Worm (Caenorhabditis elegans) whole organism, mixed stage, embryonic: ENCODE results near the gene spp-7.

ENCODE experiments used
- M03D4.4 ChIP-seq: sonication (generic microtip); optimal IDR thresholded peaks from 2 replicates; lab custom pipeline; 2017; ENCODE audit warnings: mild to moderate bottlenecking, missing genetic modification characterization, missing compliant biosample characterization
- bed-3 ChIP-seq: fragments of 200-800 bp; sonication (Bioruptor generic); optimal IDR thresholded peaks from 3 replicates; lab custom pipeline; 2018; ENCODE audit warnings: mild to moderate bottlenecking, missing genetic modification characterization, moderate library complexity, missing compliant biosample characterization
- blmp-1 ChIP-seq: fragments of 150-350 bp; optimal IDR thresholded peaks from 2 replicates; lab custom pipeline; 2014; ENCODE audit warnings: missing biosample characterization, missing genetic modification characterization
- ceh-83 ChIP-seq: fragments of 200-800 bp; sonication (Bioruptor generic); optimal IDR thresholded peaks from 2 replicates; lab custom pipeline; 2018; ENCODE audit warnings: mild to moderate bottlenecking, missing genetic modification characterization, missing compliant biosample characterization
- ces-1 ChIP-seq: fragments of 150-350 bp; optimal IDR thresholded peaks from 2 replicates; lab custom pipeline; 2014; ENCODE audit warnings: missing biosample characterization, missing genetic modification reagents, missing genetic modification characterization
- drap-1 ChIP-seq: fragments of 200-800 bp; sonication (Bioruptor generic); optimal IDR thresholded peaks from 3 replicates; lab custom pipeline; 2018; ENCODE audit warnings: mild to moderate bottlenecking, missing genetic modification characterization, missing compliant biosample characterization
- elt-1 ChIP-seq: sonication (generic microtip); optimal IDR thresholded peaks from 2 replicates; lab custom pipeline; 2017; ENCODE audit warnings: missing genetic modification characterization, mild to moderate bottlenecking, missing compliant biosample characterization, antibody characterized with exemption, moderate library complexity, borderline replicate concordance; ENCODE audit not compliant: insufficient read depth
- flh-1 ChIP-seq: fragments of 200-800 bp; sonication (Bioruptor generic); optimal IDR thresholded peaks from 2 replicates; lab custom pipeline; 2018; ENCODE audit warnings: mild to moderate bottlenecking, missing genetic modification characterization, moderate library complexity, missing compliant biosample characterization
- ham-2 ChIP-seq: fragments of 200-800 bp; sonication (Bioruptor generic); optimal IDR thresholded peaks from 2 replicates; lab custom pipeline; 2018; ENCODE audit warnings: mild to moderate bottlenecking, missing genetic modification characterization, missing compliant biosample characterization
- hlh-1 ChIP-seq: fragments of 150-350 bp; optimal IDR thresholded peaks from 2 replicates; lab custom pipeline; 2014; ENCODE audit warnings: missing biosample characterization, missing genetic modification reagents, missing genetic modification characterization
- lin-13 ChIP-seq: fragments of 150-350 bp; optimal IDR thresholded peaks from 2 replicates; lab custom pipeline; 2014; ENCODE audit warnings: missing biosample characterization, missing genetic modification characterization
- lin-32 ChIP-seq: fragments of 200-800 bp; sonication (Bioruptor generic); optimal IDR thresholded peaks from 2 replicates; lab custom pipeline; 2018; ENCODE audit warnings: mild to moderate bottlenecking, missing genetic modification characterization, missing compliant biosample characterization
- lsy-2 ChIP-seq: fragments of 150-350 bp; optimal IDR thresholded peaks from 2 replicates; lab custom pipeline; 2014; ENCODE audit warnings: missing biosample characterization, missing genetic modification characterization
- mab-5 ChIP-seq: fragments of 150-350 bp; optimal IDR thresholded peaks from 2 replicates; lab custom pipeline; 2014; ENCODE audit warnings: missing biosample characterization, missing genetic modification characterization
- mep-1 ChIP-seq: fragments of 150-350 bp; optimal IDR thresholded peaks from 2 replicates; lab custom pipeline; 2017; ENCODE audit warnings: missing biosample characterization, missing genetic modification reagents, missing genetic modification characterization, inconsistent platforms
- mls-2 ChIP-seq: sonication (generic microtip); optimal IDR thresholded peaks from 2 replicates; lab custom pipeline; 2016; ENCODE audit warnings: mild to moderate bottlenecking, missing genetic modification characterization, moderate library complexity, missing compliant biosample characterization
- nhr-12 ChIP-seq: fragments of 150-350 bp; optimal IDR thresholded peaks from 2 replicates; lab custom pipeline; 2014; ENCODE audit warnings: missing biosample characterization, missing genetic modification characterization
- nhr-2 ChIP-seq: fragments of 150-350 bp; optimal IDR thresholded peaks from 2 replicates; lab custom pipeline; 2014; ENCODE audit warnings: missing biosample characterization, missing genetic modification characterization
- nhr-237 ChIP-seq: fragments of 150-350 bp; optimal IDR thresholded peaks from 2 replicates; lab custom pipeline; 2014; ENCODE audit warnings: missing biosample characterization, missing genetic modification characterization
- nhr-28 ChIP-seq: fragments of 150-350 bp; optimal IDR thresholded peaks from 2 replicates; lab custom pipeline; 2014; ENCODE audit warnings: missing biosample characterization, missing genetic modification characterization
- nhr-76 ChIP-seq: sonication (generic microtip); optimal IDR thresholded peaks from 2 replicates; lab custom pipeline; 2017; ENCODE audit warnings: missing biosample characterization, missing genetic modification characterization
- pha-4 ChIP-seq: fragments of 150-350 bp; optimal IDR thresholded peaks from 2 replicates; lab custom pipeline; 2018; ENCODE audit warnings: missing biosample characterization, missing genetic modification reagents, missing genetic modification characterization
- sem-2 ChIP-seq: fragments of 200-800 bp; sonication (Bioruptor generic); optimal IDR thresholded peaks from 2 replicates; lab custom pipeline; 2018; ENCODE audit warnings: mild to moderate bottlenecking, missing genetic modification characterization, missing compliant biosample characterization
- snpc-4 ChIP-seq: fragments of 150-350 bp; optimal IDR thresholded peaks from 2 replicates; lab custom pipeline; 2014; ENCODE audit warnings: missing biosample characterization, missing genetic modification characterization
- tbx-8 ChIP-seq: fragments of 200-800 bp; sonication (Bioruptor generic); optimal IDR thresholded peaks from 2 replicates; lab custom pipeline; 2018; ENCODE audit warnings: mild to moderate bottlenecking, missing genetic modification characterization, moderate library complexity, missing compliant biosample characterization
- unc-120 ChIP-seq: sonication (generic microtip); optimal IDR thresholded peaks from 2 replicates; lab custom pipeline; 2017; ENCODE audit warnings: missing genetic modification characterization, missing compliant biosample characterization; ENCODE audit not compliant: poor library complexity, severe bottlenecking
- unc-39 ChIP-seq: fragments of 150-350 bp; optimal IDR thresholded peaks from 2 replicates; lab custom pipeline; 2014; ENCODE audit warnings: missing biosample characterization, missing genetic modification characterization
- unc-62 ChIP-seq: fragments of 150-350 bp; optimal IDR thresholded peaks from 2 replicates; lab custom pipeline; 2014; ENCODE audit warnings: missing biosample characterization, missing genetic modification reagents, missing genetic modification characterization
- ztf-11 ChIP-seq: fragments of 150-350 bp; optimal IDR thresholded peaks from 2 replicates; lab custom pipeline; 2014; ENCODE audit warnings: missing biosample characterization, missing genetic modification characterization

spp-7 gene

DNA sequence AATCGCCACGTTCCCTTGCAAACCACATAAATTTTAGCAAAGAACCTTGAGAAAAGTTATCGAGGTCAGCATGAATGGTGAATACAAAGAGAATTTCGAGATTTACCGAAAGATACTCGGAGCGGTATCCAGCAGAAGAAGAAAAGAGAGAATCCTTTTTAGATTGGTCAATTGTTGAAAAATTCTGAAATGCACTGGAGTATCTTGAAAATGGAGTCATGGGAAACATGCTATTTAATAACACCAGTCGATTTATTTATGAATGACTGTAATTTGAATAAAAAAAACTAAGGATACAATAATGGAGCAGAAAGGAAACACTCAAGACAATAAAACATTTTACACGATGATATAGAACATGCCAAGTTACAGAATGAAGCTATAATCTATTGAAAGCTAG is 25.6 kb downstream of the spp-7 start:
- no peak for TF ChIP-seq hlh-1 (tag; lab: Kevin White, UChicago)
- TF ChIP-seq ceh-83 (GFP tag; lab: Kevin White, UChicago), result no peak
- no peak for TF ChIP-seq nhr-2 (tag; lab: Kevin White, UChicago)
- no peak for TF ChIP-seq lsy-2 (tag; lab: Kevin White, UChicago)
- TF ChIP-seq bed-3 (GFP tag; lab: Kevin White, UChicago), result no peak
- TF ChIP-seq unc-62 (GFP tag; lab: Kevin White, UChicago), result no peak
- no peak for TF ChIP-seq ztf-11 (tag; lab: Kevin White, UChicago)
- TF ChIP-seq flh-1 (GFP tag; lab: Kevin White, UChicago), result no peak

- no peak for TF ChIP-seq nhr-28 (tag; lab: Kevin White, UChicago)
Measured at ce11 chrIV:5388477-5389065, 27.0 kb downstream of the spp-7 start, which contains the start of gene elo-6. Gene elo-6 (minus strand): TSS chrIV:5388559.

- TF ChIP-seq flh-1 (GFP tag; lab: Kevin White, UChicago) (no peak), ham-2 (GFP tag; lab: Kevin White, UChicago) (no peak), sem-2 (no peak)
Measured at ce11 chrIV:5385020-5385419, 30.6 kb downstream of the spp-7 start, which contains the start of gene F41H10.12. Gene F41H10.12 (plus strand): TSS chrIV:5385320.

DNA sequence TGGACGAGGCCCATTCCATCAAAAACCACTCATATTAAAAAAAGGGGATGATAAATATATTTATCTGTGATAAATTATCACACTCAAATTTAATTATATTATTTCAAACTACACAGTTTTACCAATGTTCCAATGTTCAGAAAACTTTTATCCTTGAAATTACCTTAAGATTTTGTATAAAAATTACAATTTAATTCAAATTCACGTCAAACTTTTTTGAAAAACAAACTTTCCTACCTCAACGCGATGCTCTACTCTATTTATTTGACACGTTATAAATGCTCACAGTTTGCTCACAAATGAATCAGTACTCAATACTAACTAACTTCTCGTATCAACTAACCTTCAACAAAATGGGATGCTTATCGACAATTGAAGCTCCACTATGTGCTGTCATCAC is 33.0 kb downstream of the spp-7 start, which contains the start of gene F41H10.1:
F41H10.1 (plus strand) TSS at position 301 of the 400 bp plus-strand sequence.
- no peak for TF ChIP-seq snpc-4 (tag; lab: Kevin White, UChicago)
- no peak for TF ChIP-seq nhr-237
- no peak for TF ChIP-seq M03D4.4 (tag; lab: Kevin White, UChicago)
- TF ChIP-seq lsy-2 (tag; lab: Kevin White, UChicago), result no peak
- no peak for TF ChIP-seq unc-120 (tag; lab: Kevin White, UChicago)
- TF ChIP-seq ham-2 (GFP tag; lab: Kevin White, UChicago), result no peak
- no peak for TF ChIP-seq bed-3 (GFP tag; lab: Kevin White, UChicago)
- no peak for TF ChIP-seq blmp-1 (tag; lab: Kevin White, UChicago)
- TF ChIP-seq pha-4, result no peak
- TF ChIP-seq mab-5, result no peak
- TF ChIP-seq mep-1 (tag; lab: Kevin White, UChicago), result no peak

- no peak for TF ChIP-seq ceh-83 (GFP tag; lab: Kevin White, UChicago)
- no peak for TF ChIP-seq lin-13 (tag; lab: Kevin White, UChicago)
- TF ChIP-seq blmp-1 (tag; lab: Kevin White, UChicago), result no peak
- no peak for TF ChIP-seq drap-1 (GFP tag; lab: Kevin White, UChicago)
- no peak for TF ChIP-seq mls-2 (tag; lab: Kevin White, UChicago)
- TF ChIP-seq flh-1 (GFP tag; lab: Kevin White, UChicago), result no peak
- no peak for TF ChIP-seq elt-1 (tag; lab: Kevin White, UChicago)
Measured at ce11 chrIV:5381334-5381733, 34.3 kb downstream of the spp-7 start, which contains the start of gene F41H10.2. Gene F41H10.2 (plus strand): TSS chrIV:5381634.

DNA sequence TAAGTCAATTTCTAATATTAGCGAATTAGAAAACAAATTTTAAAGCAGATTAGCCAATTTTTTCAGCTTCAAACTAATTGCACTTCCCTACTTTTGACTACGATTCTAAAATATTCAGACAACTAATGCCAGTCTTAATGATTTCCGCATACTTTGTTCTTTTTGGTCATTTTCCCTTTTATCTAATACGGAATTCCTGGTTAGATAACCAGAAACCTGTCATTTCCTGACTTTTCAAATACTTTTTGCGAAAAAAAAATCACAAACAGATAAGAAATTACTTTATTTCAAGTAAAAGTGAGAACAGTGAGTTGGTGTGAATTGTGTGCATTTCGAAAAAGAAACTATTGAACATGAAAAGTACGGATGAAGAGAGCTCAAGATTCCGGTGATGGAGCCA is 35.5 kb downstream of the spp-7 start:
- no peak for TF ChIP-seq lin-32 (GFP tag; lab: Kevin White, UChicago)
- no peak for TF ChIP-seq tbx-8 (GFP tag; lab: Kevin White, UChicago)
- TF ChIP-seq sem-2, result no peak
- TF ChIP-seq unc-39 (tag; lab: Kevin White, UChicago), result no peak
- no peak for TF ChIP-seq bed-3 (GFP tag; lab: Kevin White, UChicago)
- no peak for TF ChIP-seq mls-2 (tag; lab: Kevin White, UChicago)
- no peak for TF ChIP-seq ztf-11 (tag; lab: Kevin White, UChicago)
- TF ChIP-seq mab-5, result no peak
- TF ChIP-seq ceh-83 (GFP tag; lab: Kevin White, UChicago), result no peak
- TF ChIP-seq mep-1 (tag; lab: Kevin White, UChicago), result no peak
- no peak for TF ChIP-seq nhr-76 (tag; lab: Kevin White, UChicago)
- TF ChIP-seq ces-1, result no peak
- no peak for TF ChIP-seq nhr-12 (tag; lab: Kevin White, UChicago)
- no peak for TF ChIP-seq M03D4.4 (tag; lab: Kevin White, UChicago)
- TF ChIP-seq elt-1 (tag; lab: Kevin White, UChicago), result no peak
- TF ChIP-seq snpc-4 (tag; lab: Kevin White, UChicago), result no peak
- TF ChIP-seq lin-13 (tag; lab: Kevin White, UChicago), result no peak
- no peak for TF ChIP-seq lsy-2 (tag; lab: Kevin White, UChicago)
- no peak for TF ChIP-seq hlh-1 (tag; lab: Kevin White, UChicago)
